Worm (Caenorhabditis elegans) whole organism, L1 larva: ENCODE results near the gene vit-2.
A peak's percentile ranks its signal among the peaks of the same experiment; 100 is the strongest.

Experiments used
- aly-2 ChIP-seq: fragments of 150-350 bp; optimal IDR thresholded peaks from 2 replicates; lab custom pipeline; 2014; ENCODE audit warnings: missing biosample characterization, missing genetic modification characterization
- mdl-1 ChIP-seq, 2 experiments: fragments of 150-350 bp; optimal IDR thresholded peaks; 2 replicates each; lab custom pipeline; 2014 to 2017; ENCODE audit warnings: missing biosample characterization in 2 of 2, missing genetic modification characterization in 2 of 2, inconsistent platforms in 1 of 2

DNA sequence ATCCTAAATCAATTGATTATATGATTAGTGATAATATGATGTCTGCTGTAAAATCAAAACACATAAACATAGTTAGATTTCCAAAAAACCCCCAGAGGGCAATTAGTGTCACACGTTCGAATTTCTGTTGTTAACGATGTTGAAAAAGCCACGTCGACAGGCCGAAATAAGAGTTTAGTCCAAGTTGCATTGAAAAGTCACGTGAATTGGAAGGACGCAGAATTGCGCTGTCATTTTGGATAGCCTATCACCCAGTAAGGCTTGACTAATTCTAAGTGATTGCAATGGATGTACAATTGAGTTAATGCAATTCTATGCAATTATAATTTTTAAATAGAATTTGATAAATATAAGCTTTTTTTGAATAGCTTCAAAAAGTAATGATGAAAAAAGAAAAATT lies 34.7 kb downstream of the vit-2 start:
- TF ChIP-seq aly-2 (tag; lab: Kevin White, UChicago) (no peak), mdl-1 (tag; optimal IDR thresholded peaks at IDR 0.05; lab: Kevin White, UChicago) (peak in 1 of 2 experiments; percentile 15)
